Worm (Caenorhabditis elegans) whole organism, L1 larva: ENCODE measurements around the gene fkh-7.

Source experiments
- F16B12.6 ChIP-seq: fragments of 150-350 bp; optimal IDR thresholded peaks from 2 replicates; lab custom pipeline; 2014; ENCODE audit warnings: missing biosample characterization, missing genetic modification characterization
- aly-2 ChIP-seq: fragments of 150-350 bp; optimal IDR thresholded peaks from 2 replicates; lab custom pipeline; 2014; ENCODE audit warnings: missing biosample characterization, missing genetic modification characterization
- ces-1 ChIP-seq: fragments of 150-350 bp; optimal IDR thresholded peaks from 2 replicates; lab custom pipeline; 2014; ENCODE audit warnings: missing biosample characterization, missing genetic modification reagents, missing genetic modification characterization
- egl-27 ChIP-seq, 2 experiments: fragments of 150-350 bp in 1 of 2; sonication (generic microtip); optimal IDR thresholded peaks; 3 replicates each; lab custom pipeline; 2017 to 2018; ENCODE audit warnings: missing biosample characterization in 2 of 2, missing genetic modification characterization in 2 of 2, missing genetic modification reagents in 2 of 2
- fkh-8 ChIP-seq: sonication (generic microtip); optimal IDR thresholded peaks from 2 replicates; lab custom pipeline; 2016; ENCODE audit warnings: mild to moderate bottlenecking, missing genetic modification characterization, missing compliant biosample characterization
- snpc-4 ChIP-seq: fragments of 150-350 bp; optimal IDR thresholded peaks from 2 replicates; lab custom pipeline; 2014; ENCODE audit warnings: missing biosample characterization, missing genetic modification characterization
- tbx-2 ChIP-seq: sonication (generic microtip); optimal IDR thresholded peaks from 2 replicates; lab custom pipeline; 2016; ENCODE audit warnings: missing genetic modification characterization, missing compliant biosample characterization

- TF ChIP-seq aly-2 (tag; lab: Kevin White, UChicago) = no peak
- TF ChIP-seq tbx-2 (tag; lab: Kevin White, UChicago) = no peak
- no peak for TF ChIP-seq F16B12.6 (tag; lab: Kevin White, UChicago)
- no peak for TF ChIP-seq egl-27 (tag; optimal IDR thresholded peaks at IDR 0.05; lab: Kevin White, UChicago)
- TF ChIP-seq ces-1 (GFP tag; lab: Kevin White, UChicago) = no peak
- TF ChIP-seq fkh-8 = no peak
- no peak for TF ChIP-seq snpc-4 (tag; lab: Kevin White, UChicago)
Measured at ce11 chrIV:5652811-5653483, 68.5 kb downstream of the fkh-7 start.
